1 fruit fly cellular context compared by ENCODE assay signal in the genomic region with DNA sequence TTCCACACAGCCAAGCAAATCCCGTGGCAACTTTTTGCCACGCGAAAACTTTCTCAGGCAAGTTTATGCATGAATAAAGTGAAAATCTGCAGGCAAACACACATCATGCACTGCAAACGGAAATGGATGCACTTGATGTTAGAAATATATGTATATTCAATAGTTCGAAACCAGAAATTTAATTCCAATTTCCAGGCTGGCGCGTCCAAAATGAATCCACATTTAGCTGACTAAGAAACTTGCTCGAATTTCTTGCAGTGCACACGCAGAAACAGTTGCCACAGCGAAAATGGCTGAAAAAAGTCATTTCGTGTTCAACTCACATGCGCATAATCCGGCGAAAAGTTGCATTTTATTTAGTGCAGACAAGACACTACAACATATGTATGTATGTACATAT.
TF ChIP-seq lines count a peak whose summit lies in the region.

No protein-coding gene starts in this region.

TF ChIP-seq in whole organism, embryonic, 481 proteins besides CTCF, POLR2A, EP300 and RAD21 (continued from another document):
- peak; percentile 44; the same call in 1 of the 3 replicates for TF ChIP-seq ci (GFP tag; IDR thresholded peaks at IDR 0.05; lab: Robert Waterston, UW)
- no peak for TF ChIP-seq knrl (GFP tag; IDR thresholded peaks at IDR 0.05; lab: Robert Waterston, UW; ENCODE audit: partially characterized antibody)
- TF ChIP-seq NK7.1 (GFP tag; optimal IDR thresholded peaks at IDR 0.05; lab: Kevin White, UChicago) = no peak
- TF ChIP-seq crol (GFP tag; IDR thresholded peaks at IDR 0.05; lab: Robert Waterston, UW) = no peak
- no peak for TF ChIP-seq Usf (GFP tag; optimal IDR thresholded peaks at IDR 0.05; lab: Kevin White, UChicago)
- 0 out of 3 replicates have a peak, but pooled peaks have one; percentile 13 for TF ChIP-seq row (GFP tag; IDR thresholded peaks at IDR 0.05; lab: Robert Waterston, UW)
- no peak for TF ChIP-seq wor (GFP tag; IDR thresholded peaks at IDR 0.05; lab: Robert Waterston, UW)
- TF ChIP-seq ken (GFP tag; IDR thresholded peaks at IDR 0.05; lab: Robert Waterston, UW) = no peak
- TF ChIP-seq CG32772 (GFP tag; IDR thresholded peaks at IDR 0.05; lab: Robert Waterston, UW) = no peak
- peak; percentile 72 for TF ChIP-seq sens (GFP tag; lab: Kevin White, UChicago)
- TF ChIP-seq kah (GFP tag; optimal IDR thresholded peaks at IDR 0.05; lab: Kevin White, UChicago) = no peak
- TF ChIP-seq bbx (GFP tag; IDR thresholded peaks at IDR 0.05; lab: Robert Waterston, UW; ENCODE audit: partially characterized antibody) = no peak
- TF ChIP-seq hkb (optimal IDR thresholded peaks at IDR 0.05; lab: Kevin White, UChicago) = no peak
- 0 out of 2 replicates have a peak, but pooled peaks have one; percentile 11 for TF ChIP-seq hkb (GFP tag; IDR thresholded peaks at IDR 0.05; lab: Robert Waterston, UW)
- peak; percentile 36; the same call in 1 of the 2 replicates for TF ChIP-seq sisA (GFP tag; IDR thresholded peaks at IDR 0.05; lab: Robert Waterston, UW)
- no peak for TF ChIP-seq hth (optimal IDR thresholded peaks at IDR 0.05; lab: Kevin White, UChicago)
- TF ChIP-seq CG3838 (GFP tag; optimal IDR thresholded peaks at IDR 0.05; lab: Kevin White, UChicago) = no peak
- TF ChIP-seq dati (GFP tag; IDR thresholded peaks at IDR 0.05; lab: Robert Waterston, UW) = no peak
- no peak for TF ChIP-seq gsb (GFP tag; IDR thresholded peaks at IDR 0.05; lab: Robert Waterston, UW)
- TF ChIP-seq zf30C (GFP tag; optimal IDR thresholded peaks at IDR 0.05; lab: Kevin White, UChicago) = no peak
- no peak for TF ChIP-seq Sry-β (GFP tag; optimal IDR thresholded peaks at IDR 0.05; lab: Kevin White, UChicago)
- TF ChIP-seq CG18476 (GFP tag; optimal IDR thresholded peaks at IDR 0.05; lab: Kevin White, UChicago) = no peak
- 0 out of 2 replicates have a peak, but pooled peaks have one; percentile 12 for TF ChIP-seq Xrp1 (GFP tag; IDR thresholded peaks at IDR 0.05; lab: Robert Waterston, UW)
- TF ChIP-seq Med (GFP tag; lab: Kevin White, UChicago) = peak; percentile 70
- TF ChIP-seq Dek (tag; optimal IDR thresholded peaks at IDR 0.05; lab: Kevin White, UChicago) = no peak
- TF ChIP-seq Drgx (GFP tag; IDR thresholded peaks at IDR 0.05; lab: Robert Waterston, UW) = peak; percentile 77
- no peak for TF ChIP-seq CG14667 (GFP tag; IDR thresholded peaks at IDR 0.05; lab: Robert Waterston, UW)
- no peak for TF ChIP-seq CG17328 (GFP tag; IDR thresholded peaks at IDR 0.05; lab: Robert Waterston, UW)
- TF ChIP-seq unpg (GFP tag; optimal IDR thresholded peaks at IDR 0.05; lab: Kevin White, UChicago) = no peak
- no peak for TF ChIP-seq hbn (GFP tag; IDR thresholded peaks at IDR 0.05; lab: Robert Waterston, UW; ENCODE audit: partially characterized antibody)
- TF ChIP-seq trh (GFP tag; optimal IDR thresholded peaks at IDR 0.05; lab: Kevin White, UChicago) = no peak
- TF ChIP-seq dm (GFP tag; optimal IDR thresholded peaks at IDR 0.05; lab: Kevin White, UChicago) = no peak
- TF ChIP-seq CG12659 (GFP tag; optimal IDR thresholded peaks at IDR 0.05; lab: Kevin White, UChicago) = no peak
- TF ChIP-seq YL-1 (GFP tag; optimal IDR thresholded peaks at IDR 0.05; lab: Kevin White, UChicago) = no peak
- no peak for TF ChIP-seq Dip3 (GFP tag; optimal IDR thresholded peaks at IDR 0.05; lab: Kevin White, UChicago)
- TF ChIP-seq Hmx (GFP tag; optimal IDR thresholded peaks at IDR 0.05; lab: Kevin White, UChicago) = no peak
- no peak for TF ChIP-seq dan (GFP tag; IDR thresholded peaks at IDR 0.05; lab: Robert Waterston, UW)
- 0 out of 2 replicates have a peak, but pooled peaks have one; percentile 24 for TF ChIP-seq slbo (GFP tag; IDR thresholded peaks at IDR 0.05; lab: Robert Waterston, UW)
- no peak for TF ChIP-seq nom (GFP tag; optimal IDR thresholded peaks at IDR 0.05; lab: Kevin White, UChicago)
